Worm (Caenorhabditis elegans) whole organism, late embryonic: ENCODE data around the gene F26F4.12.

Experiments
- C38D4.7 ChIP-seq: fragments of 200-800 bp; sonication (Bioruptor generic); optimal IDR thresholded peaks from 2 replicates; lab custom pipeline; 2018; ENCODE audit warnings: mild to moderate bottlenecking, missing genetic modification characterization, moderate library complexity, missing compliant biosample characterization
- F13H6.1 ChIP-seq: sonication (generic microtip); optimal IDR thresholded peaks from 2 replicates; lab custom pipeline; 2016; ENCODE audit warnings: missing genetic modification characterization, missing compliant biosample characterization
- K02D7.2 ChIP-seq: sonication (generic microtip); optimal IDR thresholded peaks from 2 replicates; lab custom pipeline; 2017; ENCODE audit warnings: mild to moderate bottlenecking, missing genetic modification characterization, missing compliant biosample characterization
- K09A11.1 ChIP-seq: sonication (generic microtip); optimal IDR thresholded peaks from 2 replicates; lab custom pipeline; 2017; ENCODE audit warnings: antibody characterized with exemption, mild to moderate bottlenecking, missing genetic modification characterization, missing compliant biosample characterization; ENCODE audit not compliant: insufficient read depth
- T23F11.4 ChIP-seq: fragments of 200-800 bp; sonication (Bioruptor generic); optimal IDR thresholded peaks from 2 replicates; lab custom pipeline; 2018; ENCODE audit warnings: mild to moderate bottlenecking, missing genetic modification characterization, missing compliant biosample characterization
- ahr-1 ChIP-seq: sonication (generic microtip); optimal IDR thresholded peaks from 2 replicates; lab custom pipeline; 2016; ENCODE audit warnings: missing genetic modification characterization, missing compliant biosample characterization
- ama-1 ChIP-seq: fragments of 150-350 bp; optimal IDR thresholded peaks from 2 replicates; lab custom pipeline; 2014
- ceh-14 ChIP-seq: sonication (generic microtip); optimal IDR thresholded peaks from 2 replicates; lab custom pipeline; 2016; ENCODE audit warnings: missing genotype, missing genetic modification characterization, missing compliant biosample characterization
- ceh-2 ChIP-seq: sonication (generic microtip); optimal IDR thresholded peaks from 2 replicates; lab custom pipeline; 2016; ENCODE audit warnings: missing genotype, missing genetic modification characterization, missing compliant biosample characterization
- ceh-22 ChIP-seq: sonication (generic microtip); optimal IDR thresholded peaks from 2 replicates; lab custom pipeline; 2017; ENCODE audit warnings: missing biosample characterization, missing genetic modification characterization
- ceh-24 ChIP-seq: sonication (generic microtip); optimal IDR thresholded peaks from 2 replicates; lab custom pipeline; 2016; ENCODE audit warnings: mild to moderate bottlenecking, missing genetic modification characterization, missing compliant biosample characterization
- ceh-30 ChIP-seq: fragments of 150-350 bp; optimal IDR thresholded peaks from 2 replicates; lab custom pipeline; 2014; ENCODE audit warnings: missing biosample characterization, missing genetic modification characterization
- ceh-34 ChIP-seq: sonication (generic microtip); optimal IDR thresholded peaks from 2 replicates; lab custom pipeline; 2016; ENCODE audit warnings: mild to moderate bottlenecking, missing genetic modification characterization, missing compliant biosample characterization
- ceh-45 ChIP-seq: fragments of 200-800 bp; sonication (Bioruptor generic); IDR thresholded peaks from 2 replicates; pipeline ENCODE4 v1.3.6; 2022; ENCODE audit warnings: missing genetic modification reagents, missing genetic modification characterization, missing compliant biosample characterization
- ceh-6 ChIP-seq: fragments of 200-800 bp; sonication (Bioruptor generic); optimal IDR thresholded peaks from 2 replicates; lab custom pipeline; 2018; ENCODE audit warnings: mild to moderate bottlenecking, missing genetic modification characterization, missing compliant biosample characterization
- ceh-9 ChIP-seq: sonication (generic microtip); optimal IDR thresholded peaks from 2 replicates; lab custom pipeline; 2016; ENCODE audit warnings: mild to moderate bottlenecking, missing genetic modification characterization, inconsistent platforms, missing compliant biosample characterization
- dmd-4 ChIP-seq: sonication (generic microtip); optimal IDR thresholded peaks from 2 replicates; lab custom pipeline; 2016; ENCODE audit warnings: borderline replicate concordance, missing genetic modification characterization, missing compliant biosample characterization
- dve-1 ChIP-seq: sonication (generic microtip); optimal IDR thresholded peaks from 2 replicates; lab custom pipeline; 2017; ENCODE audit warnings: antibody characterized with exemption, mild to moderate bottlenecking, missing genetic modification characterization, missing compliant biosample characterization
- elt-4 ChIP-seq: sonication (generic microtip); optimal IDR thresholded peaks from 2 replicates; lab custom pipeline; 2016; ENCODE audit warnings: missing genetic modification characterization, missing compliant biosample characterization
- ets-4 ChIP-seq: sonication (generic microtip); optimal IDR thresholded peaks from 2 replicates; lab custom pipeline; 2016; ENCODE audit warnings: missing genetic modification characterization, missing compliant biosample characterization
- fkh-6 ChIP-seq: sonication (generic microtip); optimal IDR thresholded peaks from 2 replicates; lab custom pipeline; 2016; ENCODE audit warnings: missing genetic modification characterization, missing compliant biosample characterization
- hlh-8 ChIP-seq: sonication (generic microtip); optimal IDR thresholded peaks from 2 replicates; lab custom pipeline; 2016; ENCODE audit warnings: missing genotype, missing genetic modification characterization, missing compliant biosample characterization
- lin-11 ChIP-seq: fragments of 200-800 bp; sonication (Bioruptor generic); optimal IDR thresholded peaks from 2 replicates; lab custom pipeline; 2018; ENCODE audit warnings: mild to moderate bottlenecking, missing genetic modification characterization, missing compliant biosample characterization
- mec-3 ChIP-seq: sonication (generic microtip); optimal IDR thresholded peaks from 2 replicates; lab custom pipeline; 2016; ENCODE audit warnings: borderline replicate concordance, missing genetic modification characterization, missing compliant biosample characterization
- nhr-11 ChIP-seq: fragments of 150-350 bp; optimal IDR thresholded peaks from 2 replicates; lab custom pipeline; 2014; ENCODE audit warnings: missing biosample characterization, missing genetic modification characterization
- npax-4 ChIP-seq: sonication (generic microtip); optimal IDR thresholded peaks from 2 replicates; lab custom pipeline; 2016; ENCODE audit warnings: missing genetic modification characterization, missing compliant biosample characterization
- odd-2 ChIP-seq: sonication (generic microtip); optimal IDR thresholded peaks from 2 replicates; lab custom pipeline; 2017; ENCODE audit warnings: antibody characterized with exemption, mild to moderate bottlenecking, missing genetic modification characterization, missing compliant biosample characterization
- pat-9 ChIP-seq: fragments of 200-800 bp; sonication (Bioruptor generic); optimal IDR thresholded peaks from 2 replicates; lab custom pipeline; 2018; ENCODE audit warnings: mild to moderate bottlenecking, missing genetic modification characterization, moderate library complexity, missing compliant biosample characterization
- pax-1 ChIP-seq: fragments of 150-350 bp; optimal IDR thresholded peaks from 2 replicates; lab custom pipeline; 2014; ENCODE audit warnings: missing biosample characterization, missing genetic modification characterization
- pha-2 ChIP-seq: sonication (generic microtip); optimal IDR thresholded peaks from 2 replicates; lab custom pipeline; 2017; ENCODE audit warnings: mild to moderate bottlenecking, missing genetic modification characterization, missing compliant biosample characterization
- pha-4 ChIP-seq: fragments of 150-350 bp; optimal IDR thresholded peaks from 2 replicates; lab custom pipeline; 2018; ENCODE audit warnings: missing biosample characterization, missing genetic modification reagents, missing genetic modification characterization
- pqm-1 ChIP-seq: sonication (generic microtip); optimal IDR thresholded peaks from 2 replicates; lab custom pipeline; 2016; ENCODE audit warnings: missing genetic modification characterization, missing compliant biosample characterization
- sox-2 ChIP-seq: fragments of 200-800 bp; sonication (Bioruptor generic); IDR thresholded peaks from 2 replicates; pipeline ENCODE4 v1.3.6; 2022; ENCODE audit warnings: missing genetic modification reagents, missing genetic modification characterization, missing compliant biosample characterization
- ttx-3 ChIP-seq: sonication (generic microtip); optimal IDR thresholded peaks from 2 replicates; lab custom pipeline; 2016; ENCODE audit warnings: missing genetic modification reagents, missing genetic modification characterization, missing compliant biosample characterization
- unc-3 ChIP-seq, 2 experiments: fragments of 200-800 bp in 1 of 2; sonication (Bioruptor generic) in 1 of 2; sonication (generic microtip) in 1 of 2; conservative IDR thresholded peaks in 1 of 2; optimal IDR thresholded peaks in 1 of 2; 2 replicates each; pipeline versions ENCODE4 v1.3.6 to Lab custom; 2016 to 2022; ENCODE audit warnings: missing compliant biosample characterization in 2 of 2, missing genetic modification characterization in 2 of 2, missing genetic modification reagents in 1 of 2
- unc-42 ChIP-seq: sonication (generic microtip); optimal IDR thresholded peaks from 2 replicates; lab custom pipeline; 2016; ENCODE audit warnings: missing genotype, missing genetic modification characterization, missing compliant biosample characterization
- unc-86 ChIP-seq: sonication (generic microtip); optimal IDR thresholded peaks from 2 replicates; lab custom pipeline; 2016; ENCODE audit warnings: missing genetic modification characterization, missing compliant biosample characterization
- zip-5 ChIP-seq: sonication (generic microtip); optimal IDR thresholded peaks from 2 replicates; lab custom pipeline; 2016; ENCODE audit warnings: missing genetic modification characterization, missing compliant biosample characterization
- ztf-16 ChIP-seq: sonication (generic microtip); optimal IDR thresholded peaks from 2 replicates; lab custom pipeline; 2017; ENCODE audit warnings: missing genetic modification characterization, missing compliant biosample characterization

Gene F26F4.12

ce11 chrIII:4899035-4899578, 10.7 kb downstream of the F26F4.12 start, which contains the start of gene nhl-2:
Gene nhl-2 (minus strand): TSS chrIII:4899085.
- TF ChIP-seq ceh-34 (tag; lab: Kevin White, UChicago) (no peak), ets-4 (tag; lab: Kevin White, UChicago) (no peak), ceh-45 (GFP tag; lab: Robert Waterston, UW) (no peak), ztf-16 (tag; lab: Kevin White, UChicago) (no peak), pqm-1 (tag; lab: Kevin White, UChicago) (no peak), ceh-14 (tag; lab: Kevin White, UChicago) (no peak), pha-2 (tag; lab: Kevin White, UChicago) (no peak), C38D4.7 (GFP tag; lab: Kevin White, UChicago) (no peak), ahr-1 (tag; lab: Kevin White, UChicago) (no peak), elt-4 (tag; lab: Kevin White, UChicago) (no peak)

ce11 chrIII:4895313-4895712, 14.5 kb downstream of the F26F4.12 start:
- TF ChIP-seq unc-86 (no peak), unc-3 (GFP tag; conservative IDR thresholded peaks at IDR 0.05; lab: Robert Waterston, UW) (no peak), unc-3 (tag; optimal IDR thresholded peaks at IDR 0.05; lab: Kevin White, UChicago) (no peak), zip-5 (tag; lab: Kevin White, UChicago) (no peak), K02D7.2 (tag; lab: Kevin White, UChicago) (no peak), nhr-11 (tag; lab: Kevin White, UChicago) (no peak), lin-11 (no peak), ceh-6 (GFP tag; lab: Kevin White, UChicago) (no peak)

- TF ChIP-seq dve-1 (tag; lab: Kevin White, UChicago), result no peak
Measured at ce11 chrIII:4893540-4893939, 16.3 kb downstream of the F26F4.12 start, which contains the start of gene F26F4.6. Gene F26F4.6 (minus strand): TSS chrIII:4893640.

ce11 chrIII:4890997-4891396, 18.8 kb downstream of the F26F4.12 start, which contains the start of gene F26F4.5:
Gene F26F4.5 (minus strand): TSS chrIII:4891252.
- TF ChIP-seq ceh-45 (GFP tag; lab: Robert Waterston, UW) (no peak), lin-11 (no peak), npax-4 (tag; lab: Kevin White, UChicago) (no peak), unc-86 (no peak), F13H6.1 (tag; lab: Kevin White, UChicago) (no peak), ets-4 (tag; lab: Kevin White, UChicago) (no peak), unc-42 (tag; lab: Kevin White, UChicago) (no peak), mec-3 (tag; lab: Kevin White, UChicago) (no peak), ceh-22 (no peak), ahr-1 (tag; lab: Kevin White, UChicago) (no peak), nhr-11 (tag; lab: Kevin White, UChicago) (no peak), sox-2 (GFP tag; lab: Robert Waterston, UW) (no peak), ama-1 (lab: Kevin White, UChicago) (no peak), T23F11.4 (GFP tag; lab: Kevin White, UChicago) (no peak), pax-1 (tag; lab: Kevin White, UChicago) (no peak)

DNA sequence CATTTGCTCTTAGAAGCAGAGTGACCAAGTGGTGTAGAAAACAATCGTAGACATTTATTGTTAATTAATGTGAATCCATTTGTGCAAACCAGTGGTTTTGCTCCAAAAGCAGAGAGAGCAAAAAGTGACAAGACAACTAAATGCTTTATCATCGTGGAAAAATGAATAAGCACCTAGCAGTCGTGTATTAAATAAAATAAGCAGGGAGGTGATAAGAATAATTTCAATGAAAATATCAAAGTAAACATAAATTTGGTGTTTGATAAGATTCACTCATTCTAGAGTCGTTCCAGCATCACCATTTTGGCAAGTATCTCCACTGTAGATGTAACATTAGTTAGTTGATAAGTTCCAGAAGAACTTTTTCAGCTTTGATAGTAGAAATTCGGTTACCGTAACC, 22.5 kb downstream of the F26F4.12 start, which contains the start of gene clec-6:
clec-6 (minus strand) TSS at position 154 of the 400 bp plus-strand sequence.
- TF ChIP-seq pha-4 (tag; lab: Kevin White, UChicago) (no peak), elt-4 (tag; lab: Kevin White, UChicago) (no peak), fkh-6 (no peak), ceh-22 (no peak), hlh-8 (tag; lab: Kevin White, UChicago) (no peak), pat-9 (tag; lab: Kevin White, UChicago) (no peak), odd-2 (tag; lab: Kevin White, UChicago) (no peak), ahr-1 (tag; lab: Kevin White, UChicago) (no peak), ceh-30 (tag; lab: Kevin White, UChicago) (no peak), dmd-4 (tag; lab: Kevin White, UChicago) (no peak), ceh-24 (no peak), ceh-9 (tag; lab: Kevin White, UChicago) (no peak), ceh-2 (tag; lab: Kevin White, UChicago) (no peak), K09A11.1 (no peak), ttx-3 (tag; lab: Kevin White, UChicago) (no peak), ets-4 (tag; lab: Kevin White, UChicago) (no peak)
